Worm (Caenorhabditis elegans) whole organism, dauer: ENCODE results near the gene mpst-7.

Source experiments
- unc-62 ChIP-seq: sonication (generic microtip); optimal IDR thresholded peaks from 2 replicates; lab custom pipeline; 2017; ENCODE audit warnings: missing biosample characterization, missing genetic modification reagents, missing genetic modification characterization

mpst-7 gene

ce11 chrV:12937098-12937497, 23.8 kb downstream of the mpst-7 start, which contains the start of gene T16G1.6:
T16G1.6 (minus strand) TSS chrV:12937174.
- no peak for TF ChIP-seq unc-62 (GFP tag; lab: Kevin White, UChicago)

DNA sequence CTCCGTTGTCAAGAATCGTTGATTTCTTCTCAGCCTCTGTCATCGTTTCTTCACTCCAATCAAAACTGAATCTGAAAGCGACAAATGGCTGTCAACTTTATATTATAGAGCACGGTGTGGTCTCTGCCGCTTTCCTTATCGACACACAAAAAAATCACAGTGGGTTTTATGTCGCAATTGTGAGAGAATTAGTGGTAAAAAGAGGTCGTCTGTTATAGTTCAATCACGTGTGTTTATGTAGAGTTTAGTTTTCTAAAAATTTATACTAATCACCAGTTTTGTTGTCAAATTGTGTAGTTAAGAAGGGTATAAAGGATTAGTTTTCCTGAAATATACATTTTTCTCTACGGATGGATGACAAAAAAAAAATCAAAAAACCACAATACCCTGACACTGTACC, 26.0 kb downstream of the mpst-7 start, which contains the start of gene T16G1.7:
Gene T16G1.7 (minus strand): TSS at position 137 of the 400 bp plus-strand sequence.
- no peak for TF ChIP-seq unc-62 (GFP tag; lab: Kevin White, UChicago)

DNA sequence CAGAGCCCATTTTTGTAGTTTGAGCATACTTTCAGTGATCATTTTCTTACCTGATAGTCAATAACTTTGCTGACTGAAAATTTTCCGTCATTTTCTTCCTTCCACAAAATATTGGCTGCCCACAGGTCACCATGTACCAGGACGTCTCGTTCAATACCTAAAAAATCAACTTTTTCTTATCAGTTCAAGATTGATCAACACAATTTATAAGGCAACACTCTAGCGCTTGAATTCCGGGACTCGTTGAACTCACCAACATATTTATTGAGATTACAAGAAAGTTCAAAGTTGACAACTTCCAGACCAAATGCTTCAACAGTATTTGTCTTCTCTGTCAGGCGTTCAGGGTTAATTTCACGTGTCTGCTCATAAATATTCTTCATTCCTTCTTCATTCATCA, 27.3 kb downstream of the mpst-7 start:
- no peak for TF ChIP-seq unc-62 (GFP tag; lab: Kevin White, UChicago)

- TF ChIP-seq unc-62 (GFP tag; lab: Kevin White, UChicago) = no peak
Observed at ce11 chrV:12928929-12929532, 31.9 kb downstream of the mpst-7 start, which contains the start of gene T16G1.2. T16G1.2 (plus strand) TSS chrV:12929482.

- TF ChIP-seq unc-62 (GFP tag; lab: Kevin White, UChicago) = no peak
Observed at ce11 chrV:12924128-12924527, 36.8 kb downstream of the mpst-7 start, which contains the start of gene pqn-67. pqn-67 (plus strand) TSS chrV:12924428.

DNA sequence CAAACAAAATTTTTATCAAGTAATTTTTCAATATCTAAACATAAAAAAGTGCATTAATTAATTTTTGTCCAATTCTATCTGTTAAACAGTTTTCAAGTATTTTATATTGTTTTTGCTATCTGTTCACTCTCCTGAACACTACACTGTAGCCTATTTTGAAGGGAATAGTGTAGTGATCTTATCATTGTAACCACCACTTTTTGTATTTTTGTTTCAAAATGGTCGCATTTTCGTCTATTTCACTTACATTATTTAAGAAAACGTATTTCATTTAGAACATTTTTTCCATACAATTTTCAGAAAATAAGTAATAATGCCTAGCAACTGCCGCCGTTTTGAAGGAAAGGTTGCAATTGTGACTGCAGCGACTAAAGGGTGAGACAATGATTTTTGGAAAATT, 38.6 kb downstream of the mpst-7 start, which contains the start of gene dhrs-4:
Gene dhrs-4 (plus strand): TSS at position 301 of the 400 bp plus-strand sequence.
- no peak for TF ChIP-seq unc-62 (GFP tag; lab: Kevin White, UChicago)

DNA sequence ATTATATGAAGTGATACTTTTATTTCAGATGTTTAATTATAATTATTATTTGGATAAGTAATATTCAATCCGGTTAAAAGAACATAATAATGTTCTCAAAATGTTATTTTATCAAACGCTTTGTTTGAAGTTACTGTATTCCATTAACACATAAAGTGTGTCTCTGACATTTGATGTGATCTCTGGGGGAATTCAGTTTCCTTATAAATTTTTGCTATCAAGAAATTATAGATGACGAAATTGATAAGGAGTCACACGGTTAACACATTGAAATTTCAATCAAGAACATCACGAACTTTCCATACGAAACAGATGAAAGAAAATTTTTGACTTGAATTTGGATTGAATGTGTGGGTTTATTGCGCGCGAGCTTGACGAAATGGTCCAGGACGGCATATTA, 39.3 kb downstream of the mpst-7 start:
- no peak for TF ChIP-seq unc-62 (GFP tag; lab: Kevin White, UChicago)

- TF ChIP-seq unc-62 (GFP tag; lab: Kevin White, UChicago) = no peak
Observed at ce11 chrV:12919705-12920104, 41.2 kb downstream of the mpst-7 start, which contains the start of gene lipl-1. lipl-1 (plus strand) TSS chrV:12919986.

DNA sequence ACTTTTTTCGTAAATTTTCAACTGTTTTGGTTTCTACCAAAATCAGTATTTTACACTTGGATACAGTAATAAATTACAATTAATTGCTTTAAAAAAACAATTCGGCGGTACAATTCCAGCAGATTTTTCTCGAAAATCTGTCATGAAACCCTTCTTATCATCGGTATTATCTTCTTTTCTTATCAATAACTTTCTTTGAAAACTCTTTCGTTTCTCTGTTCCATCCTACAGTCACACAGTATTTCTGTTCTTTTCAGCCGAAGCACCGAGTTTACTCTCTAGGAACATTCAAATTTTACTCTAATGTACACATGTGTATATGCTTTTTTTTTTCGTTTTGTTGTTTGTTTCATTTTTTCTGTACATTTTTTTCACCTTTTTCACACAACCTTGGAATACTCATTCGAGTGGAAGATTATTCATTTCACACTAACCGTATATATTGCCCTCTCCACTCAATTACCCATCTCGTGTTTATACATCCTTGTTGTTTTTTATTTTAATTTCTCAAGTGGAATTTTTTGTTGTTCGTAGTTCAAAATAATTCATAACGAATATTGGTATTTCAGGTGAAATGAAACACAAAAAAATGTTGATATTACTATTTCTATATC, 51.3 kb downstream of the mpst-7 start, which contains the start of gene nid-1:
Gene nid-1 (plus strand): TSS at position 564 of the 614 bp plus-strand sequence.
- no peak for TF ChIP-seq unc-62 (GFP tag; lab: Kevin White, UChicago)

DNA sequence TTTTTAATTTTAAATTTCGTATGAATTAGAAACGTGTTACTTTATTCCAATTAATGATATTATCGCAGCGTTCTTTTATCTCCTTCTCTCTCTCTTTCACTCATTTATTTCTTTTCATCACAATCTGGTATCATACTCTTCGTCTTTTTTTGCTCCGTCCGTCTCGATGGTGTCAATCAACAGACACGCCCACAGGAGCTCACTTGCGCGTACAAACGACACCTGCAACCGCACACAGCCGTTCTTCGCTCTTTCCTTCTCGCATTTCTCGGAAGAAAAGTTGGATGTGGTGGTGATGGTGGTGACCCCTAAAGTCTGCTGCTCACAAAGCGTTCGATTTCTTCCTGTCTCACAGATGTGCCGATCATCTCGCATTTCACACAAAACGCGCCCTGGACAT, 52.3 kb downstream of the mpst-7 start:
- TF ChIP-seq unc-62 (GFP tag; lab: Kevin White, UChicago) = no peak

- TF ChIP-seq unc-62 (GFP tag; lab: Kevin White, UChicago) = no peak
Observed at ce11 chrV:12907436-12907835, 53.5 kb downstream of the mpst-7 start.

DNA sequence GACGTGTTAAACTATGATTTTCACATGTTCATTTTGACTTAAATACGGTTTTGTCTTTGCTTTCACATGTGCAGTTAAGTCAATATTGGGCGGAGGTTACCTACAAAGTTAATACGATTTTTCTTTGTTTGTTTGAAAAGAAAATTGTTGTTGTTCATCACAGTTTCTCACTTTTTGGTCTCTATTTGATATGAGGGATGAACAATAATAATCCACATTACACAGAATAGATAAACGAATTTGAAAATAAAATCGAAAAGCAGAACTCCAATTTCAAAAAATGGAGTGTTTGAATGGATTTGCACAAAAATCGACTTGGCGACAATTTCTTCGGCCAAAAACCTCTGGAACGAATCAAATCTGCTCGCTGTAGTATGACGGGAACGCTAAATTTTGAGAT, 54.2 kb downstream of the mpst-7 start, which contains the start of gene ttr-29:
Gene ttr-29 (minus strand): TSS at position 101 of the 400 bp plus-strand sequence.
- no peak for TF ChIP-seq unc-62 (GFP tag; lab: Kevin White, UChicago)
